Worm (Caenorhabditis elegans): Measurements from ENCODE around the gene idpb-4.

- TF ChIP-seq fos-1 (tag; optimal IDR thresholded peaks at IDR 0.05) = no peak
- TF ChIP-seq hlh-30 (tag; optimal IDR thresholded peaks at IDR 0.05; ENCODE audit: insufficient read depth) = no peak
- no peak for TF ChIP-seq ces-1 (GFP tag; optimal IDR thresholded peaks at IDR 0.05)
Measured at ce11 chrII:8691344-8691960, 45.9 kb downstream of the idpb-4 start, which contains the start of gene C34C6.3.

All from whole organism, L4 larva.